Fruit fly (Drosophila melanogaster) whole organism, wandering third instar larva: ENCODE results near the gene CG7650.
A peak's percentile ranks its signal among the peaks of the same experiment; 100 is the strongest.

ENCODE experiments used
- Abd-B ChIP-seq: fragments of >200 bp; optimal IDR thresholded peaks from 2 replicates; lab custom pipeline; 2017; ENCODE audit warnings: missing biosample characterization, missing genetic modification characterization
- Dif ChIP-seq: fragments of 200-275, 200-300 bp; sonication (Bioruptor generic); optimal IDR thresholded peaks from 2 replicates; lab custom pipeline; 2018; ENCODE audit warnings: missing biosample characterization, missing genetic modification characterization; ENCODE audit not compliant: partially characterized antibody
- Jra ChIP-seq: sonication (Bioruptor generic); optimal IDR thresholded peaks from 2 replicates; lab custom pipeline; 2016; ENCODE audit warnings: missing biosample characterization, missing genetic modification characterization
- Rel ChIP-seq, 2 experiments: fragments of 200-800 bp; sonication (Bioruptor generic) in 1 of 2; optimal IDR thresholded peaks; 2 replicates in 1 of 2; 3 replicates in 1 of 2; lab custom pipeline; 2016 to 2019; ENCODE audit warnings: mild to moderate bottlenecking in 2 of 2, missing biosample characterization in 2 of 2, missing genetic modification characterization in 2 of 2, moderate library complexity in 1 of 2
- Vsx2 ChIP-seq: fragments of 200-300, 225-300 bp; sonication (Bioruptor generic); optimal IDR thresholded peaks from 2 replicates; lab custom pipeline; 2018; ENCODE audit warnings: missing biosample characterization, missing genetic modification characterization; ENCODE audit not compliant: partially characterized antibody
- lola ChIP-seq: fragments of >200 bp; optimal IDR thresholded peaks from 2 replicates; lab custom pipeline; 2017; ENCODE audit warnings: missing biosample characterization, missing genetic modification characterization

The CG7650 gene

dm6 chr3L:15563058-15563850 lies 46.9 kb downstream of the CG7650 start, which contains the start of the genes CG7739 and SCCRO (continued):
- no peak for TF ChIP-seq Dif
- TF ChIP-seq, all 38 proteins: peak for 15

dm6 chr3L:15562727-15563057 lies 47.5 kb downstream of the CG7650 start:
- TF ChIP-seq Vsx2 (GFP tag; lab: Kevin White, UChicago) (no peak), Rel (GFP tag; optimal IDR thresholded peaks at IDR 0.05; lab: Kevin White, UChicago) (no peak), Rel (tag; optimal IDR thresholded peaks at IDR 0.05; lab: Kevin White, UChicago) (peak; percentile 45), Jra (GFP tag; lab: Kevin White, UChicago) (no peak), lola (no peak), Abd-B (GFP tag; lab: Kevin White, UChicago) (no peak)
